In genomic region chr2L:11044678-11045466, dm6 we compare ENCODE assay signal across 1 fruit fly cellular context.
TF ChIP-seq lines count a peak whose summit lies in the region.

No protein-coding gene starts in this region.

TF ChIP-seq in whole organism, embryonic, 481 proteins besides CTCF, POLR2A, EP300 and RAD21 (continued from another document and continues in another):
- TF ChIP-seq CG16813 (GFP tag; IDR thresholded peaks at IDR 0.05; lab: Robert Waterston, UW; ENCODE audit: partially characterized antibody): no peak
- no peak for TF ChIP-seq Bdp1 (GFP tag; optimal IDR thresholded peaks at IDR 0.05; lab: Kevin White, UChicago)
- TF ChIP-seq Doc2 (GFP tag; IDR thresholded peaks at IDR 0.05; lab: Robert Waterston, UW): no peak
- TF ChIP-seq her (GFP tag; optimal IDR thresholded peaks at IDR 0.05; lab: Kevin White, UChicago): no peak
- no peak for TF ChIP-seq ems (GFP tag; optimal IDR thresholded peaks at IDR 0.05; lab: Kevin White, UChicago)
- TF ChIP-seq Hmx (GFP tag; optimal IDR thresholded peaks at IDR 0.05; lab: Kevin White, UChicago): no peak
- peak; percentile 35 for TF ChIP-seq exex (tag; optimal IDR thresholded peaks at IDR 0.05; lab: Kevin White, UChicago)
- no peak for TF ChIP-seq vvl (GFP tag; IDR thresholded peaks at IDR 0.05; lab: Robert Waterston, UW)
- no peak for TF ChIP-seq schlank (tag; optimal IDR thresholded peaks at IDR 0.05; lab: Kevin White, UChicago)
- no peak for TF ChIP-seq CG17829 (tag; optimal IDR thresholded peaks at IDR 0.05; lab: Kevin White, UChicago)
- no peak for TF ChIP-seq CG31224 (GFP tag; IDR thresholded peaks at IDR 0.05; lab: Robert Waterston, UW)
- TF ChIP-seq CG10274 (GFP tag; optimal IDR thresholded peaks at IDR 0.05; lab: Kevin White, UChicago): peak; percentile 23
- peak; percentile 55 for TF ChIP-seq nerfin-1 (tag; optimal IDR thresholded peaks at IDR 0.05; lab: Kevin White, UChicago)
- peak; percentile 10 for TF ChIP-seq maf-S (GFP tag; optimal IDR thresholded peaks at IDR 0.05; lab: Kevin White, UChicago)
- TF ChIP-seq esg (GFP tag; conservative IDR thresholded peaks at IDR 0.05; lab: Robert Waterston, UW): no peak
- no peak for TF ChIP-seq sna (GFP tag; IDR thresholded peaks at IDR 0.05; lab: Robert Waterston, UW; ENCODE audit: partially characterized antibody)
- TF ChIP-seq CG10147 (GFP tag; optimal IDR thresholded peaks at IDR 0.05; lab: Kevin White, UChicago): peak; percentile 45
- TF ChIP-seq lilli (GFP tag; optimal IDR thresholded peaks at IDR 0.05; lab: Kevin White, UChicago): peak; percentile 63
- peak; percentile 18; the same call in 1 of the 3 replicates for TF ChIP-seq otp (GFP tag; IDR thresholded peaks at IDR 0.05; lab: Robert Waterston, UW)
- no peak for TF ChIP-seq CG9215 (GFP tag; IDR thresholded peaks at IDR 0.05; lab: Robert Waterston, UW)
- peak in 1 of 2 experiments; percentile 19 for TF ChIP-seq dpn (GFP tag; optimal IDR thresholded peaks at IDR 0.05; lab: Kevin White, UChicago)
- TF ChIP-seq CG15269 (tag; optimal IDR thresholded peaks at IDR 0.05; lab: Kevin White, UChicago): peak; percentile 36
- TF ChIP-seq NFAT (GFP tag; IDR thresholded peaks at IDR 0.05; lab: Robert Waterston, UW): no peak
- TF ChIP-seq bbx (GFP tag; IDR thresholded peaks at IDR 0.05; lab: Robert Waterston, UW; ENCODE audit: partially characterized antibody): no peak
- no peak for TF ChIP-seq MESR4 (GFP tag; optimal IDR thresholded peaks at IDR 0.05; lab: Kevin White, UChicago)
- peak; percentile 36; the same call in 1 of the 2 replicates for TF ChIP-seq Ptx1 (GFP tag; IDR thresholded peaks at IDR 0.05; lab: Robert Waterston, UW)
- no peak for TF ChIP-seq CG9817 (tag; optimal IDR thresholded peaks at IDR 0.05; lab: Kevin White, UChicago)
- peak; percentile 74 for TF ChIP-seq Aef1 (GFP tag; IDR thresholded peaks at IDR 0.05; lab: Robert Waterston, UW)
- no peak for TF ChIP-seq chn (GFP tag; optimal IDR thresholded peaks at IDR 0.05; lab: Kevin White, UChicago)
- no peak for TF ChIP-seq Dll (GFP tag; IDR thresholded peaks at IDR 0.05; lab: Robert Waterston, UW; ENCODE audit: partially characterized antibody)
- peak; percentile 51 for TF ChIP-seq CG11695 (GFP tag; IDR thresholded peaks at IDR 0.05; lab: Robert Waterston, UW)
- TF ChIP-seq CG6254 (GFP tag; optimal IDR thresholded peaks at IDR 0.05; lab: Kevin White, UChicago): peak; percentile 49
- TF ChIP-seq CG31441 (GFP tag; IDR thresholded peaks at IDR 0.05; lab: Robert Waterston, UW): peak; percentile 58
- TF ChIP-seq Bteb2 (GFP tag; optimal IDR thresholded peaks at IDR 0.05; lab: Kevin White, UChicago): no peak
- peak; percentile 39 for TF ChIP-seq grau (tag; optimal IDR thresholded peaks at IDR 0.05; lab: Kevin White, UChicago)
- no peak for TF ChIP-seq CG2129 (GFP tag; IDR thresholded peaks at IDR 0.05; lab: Robert Waterston, UW; ENCODE audit: partially characterized antibody)
- TF ChIP-seq chm (GFP tag; IDR thresholded peaks at IDR 0.05; lab: Robert Waterston, UW): peak; percentile 74
- peak; percentile 31; the same call in 1 of the 2 replicates for TF ChIP-seq Atf6 (GFP tag; IDR thresholded peaks at IDR 0.05; lab: Robert Waterston, UW)
- peak; percentile 63 for TF ChIP-seq Hey (tag; optimal IDR thresholded peaks at IDR 0.05; lab: Kevin White, UChicago)
- no peak for TF ChIP-seq Dad (GFP tag; optimal IDR thresholded peaks at IDR 0.05; lab: Kevin White, UChicago)
- TF ChIP-seq eyg (GFP tag; optimal IDR thresholded peaks at IDR 0.05; lab: Kevin White, UChicago): no peak
- no peak for TF ChIP-seq Sin3A (optimal IDR thresholded peaks at IDR 0.05; lab: Kevin White, UChicago)
- no peak for TF ChIP-seq Stat92E (GFP tag; optimal IDR thresholded peaks at IDR 0.05; lab: Kevin White, UChicago)
- TF ChIP-seq CG16863 (GFP tag; optimal IDR thresholded peaks at IDR 0.05; lab: Kevin White, UChicago): no peak
- no peak for TF ChIP-seq CG4617 (GFP tag; optimal IDR thresholded peaks at IDR 0.05; lab: Kevin White, UChicago; ENCODE audit: borderline replicate concordance)
- TF ChIP-seq B-H2 (GFP tag; optimal IDR thresholded peaks at IDR 0.05; lab: Kevin White, UChicago): no peak
- TF ChIP-seq CG13287 (GFP tag; IDR thresholded peaks at IDR 0.05; lab: Robert Waterston, UW; ENCODE audit: partially characterized antibody): no peak
- no peak for TF ChIP-seq slp2 (GFP tag; optimal IDR thresholded peaks at IDR 0.05; lab: Kevin White, UChicago)
- TF ChIP-seq rib (GFP tag; IDR thresholded peaks at IDR 0.05; lab: Robert Waterston, UW): no peak
- TF ChIP-seq CG8478 (optimal IDR thresholded peaks at IDR 0.05; lab: Kevin White, UChicago): no peak
- no peak for TF ChIP-seq Gsc (GFP tag; IDR thresholded peaks at IDR 0.05; lab: Robert Waterston, UW)
- TF ChIP-seq pb (GFP tag; optimal IDR thresholded peaks at IDR 0.05; lab: Kevin White, UChicago): no peak
- no peak for TF ChIP-seq vnd (GFP tag; IDR thresholded peaks at IDR 0.05; lab: Robert Waterston, UW; ENCODE audit: partially characterized antibody)
- TF ChIP-seq zf30C (GFP tag; optimal IDR thresholded peaks at IDR 0.05; lab: Kevin White, UChicago): no peak
- TF ChIP-seq Rx (GFP tag; IDR thresholded peaks at IDR 0.05; lab: Robert Waterston, UW): no peak
- no peak for TF ChIP-seq wdn (GFP tag; IDR thresholded peaks at IDR 0.05; lab: Robert Waterston, UW)
- no peak for TF ChIP-seq CG10979 (tag; optimal IDR thresholded peaks at IDR 0.05; lab: Kevin White, UChicago)
- TF ChIP-seq CG9609 (GFP tag; optimal IDR thresholded peaks at IDR 0.05; lab: Kevin White, UChicago): no peak
- TF ChIP-seq CG4360 (GFP tag; IDR thresholded peaks at IDR 0.05; lab: Robert Waterston, UW): peak; percentile 92
- no peak for TF ChIP-seq Sry-β (GFP tag; optimal IDR thresholded peaks at IDR 0.05; lab: Kevin White, UChicago)
- TF ChIP-seq Kr (GFP tag; optimal IDR thresholded peaks at IDR 0.05; lab: Kevin White, UChicago): no peak
- no peak for TF ChIP-seq CG4282 (GFP tag; optimal IDR thresholded peaks at IDR 0.05; lab: Kevin White, UChicago)
- TF ChIP-seq tup (GFP tag; optimal IDR thresholded peaks at IDR 0.05; lab: Kevin White, UChicago): no peak
- TF ChIP-seq CG10959 (GFP tag; IDR thresholded peaks at IDR 0.05; lab: Robert Waterston, UW): no peak
- 0 out of 2 replicates have a peak, but pooled peaks have one; percentile 6 for TF ChIP-seq CG3847 (GFP tag; IDR thresholded peaks at IDR 0.05; lab: Robert Waterston, UW)
- TF ChIP-seq Jarid2 (GFP tag; optimal IDR thresholded peaks at IDR 0.05; lab: Kevin White, UChicago): no peak
- TF ChIP-seq sim (GFP tag; IDR thresholded peaks at IDR 0.05; lab: Robert Waterston, UW): 0 out of 2 replicates have a peak, but pooled peaks have one; percentile 7
- TF ChIP-seq B-H1 (GFP tag; IDR thresholded peaks at IDR 0.05; lab: Robert Waterston, UW): no peak; the same call in 1 of the 3 replicates
- no peak for TF ChIP-seq CG11093 (GFP tag; IDR thresholded peaks at IDR 0.05; lab: Robert Waterston, UW)
- peak; percentile 49 for TF ChIP-seq nom (GFP tag; optimal IDR thresholded peaks at IDR 0.05; lab: Kevin White, UChicago)
- TF ChIP-seq z (GFP tag; IDR thresholded peaks at IDR 0.05; lab: Robert Waterston, UW): no peak
- TF ChIP-seq CG14441 (GFP tag; IDR thresholded peaks at IDR 0.05; lab: Robert Waterston, UW): peak; percentile 49
- TF ChIP-seq nmo (GFP tag; optimal IDR thresholded peaks at IDR 0.05; lab: Kevin White, UChicago): no peak
- TF ChIP-seq CG34422 (GFP tag; IDR thresholded peaks at IDR 0.05; lab: Robert Waterston, UW): no peak
- no peak for TF ChIP-seq CG11398 (GFP tag; optimal IDR thresholded peaks at IDR 0.05; lab: Kevin White, UChicago)
- TF ChIP-seq MBD-R2 (GFP tag; IDR thresholded peaks at IDR 0.05; lab: Robert Waterston, UW): no peak
- peak; percentile 72 for TF ChIP-seq CG2875 (GFP tag; optimal IDR thresholded peaks at IDR 0.05; lab: Kevin White, UChicago)
- TF ChIP-seq ken (GFP tag; IDR thresholded peaks at IDR 0.05; lab: Robert Waterston, UW): no peak
- TF ChIP-seq CG7928 (GFP tag; optimal IDR thresholded peaks at IDR 0.05; lab: Kevin White, UChicago): no peak
- no peak for TF ChIP-seq Hand (GFP tag; optimal IDR thresholded peaks at IDR 0.05; lab: Kevin White, UChicago)
- TF ChIP-seq trh (GFP tag; optimal IDR thresholded peaks at IDR 0.05; lab: Kevin White, UChicago): peak; percentile 35
- peak; percentile 59 for TF ChIP-seq BtbVII (GFP tag; optimal IDR thresholded peaks at IDR 0.05; lab: Kevin White, UChicago)
- no peak for TF ChIP-seq CHES-1-like (GFP tag; optimal IDR thresholded peaks at IDR 0.05; lab: Kevin White, UChicago)
- peak; percentile 19 for TF ChIP-seq CG13775 (GFP tag; optimal IDR thresholded peaks at IDR 0.05; lab: Kevin White, UChicago)
- no peak for TF ChIP-seq abd-A (tag; optimal IDR thresholded peaks at IDR 0.05; lab: Kevin White, UChicago)
- peak; percentile 32 for TF ChIP-seq yki (optimal IDR thresholded peaks at IDR 0.05; lab: Kevin White, UChicago)
- TF ChIP-seq unc-4 (GFP tag; IDR thresholded peaks at IDR 0.05; lab: Robert Waterston, UW; ENCODE audit: partially characterized antibody): no peak
- no peak for TF ChIP-seq CG7745 (tag; optimal IDR thresholded peaks at IDR 0.05; lab: Kevin White, UChicago)
- TF ChIP-seq stwl (tag; optimal IDR thresholded peaks at IDR 0.05; lab: Kevin White, UChicago): no peak
- TF ChIP-seq CG12155 (GFP tag; optimal IDR thresholded peaks at IDR 0.05; lab: Kevin White, UChicago): peak; percentile 31
- TF ChIP-seq jigr1 (GFP tag; IDR thresholded peaks at IDR 0.05; lab: Robert Waterston, UW): 0 out of 3 replicates have a peak, but pooled peaks have one; percentile 7
- TF ChIP-seq E2f1 (GFP tag; IDR thresholded peaks at IDR 0.05; lab: Robert Waterston, UW): no peak
- peak; percentile 0 for TF ChIP-seq Fer2 (tag; optimal IDR thresholded peaks at IDR 0.05; lab: Kevin White, UChicago)
- no peak for TF ChIP-seq nerfin-2 (GFP tag; IDR thresholded peaks at IDR 0.05; lab: Robert Waterston, UW; ENCODE audit: partially characterized antibody)
- no peak for TF ChIP-seq kay (GFP tag; optimal IDR thresholded peaks at IDR 0.05; lab: Kevin White, UChicago)
- TF ChIP-seq CG12071 (GFP tag; optimal IDR thresholded peaks at IDR 0.05; lab: Kevin White, UChicago): peak; percentile 51
- TF ChIP-seq Nf-YA (GFP tag; IDR thresholded peaks at IDR 0.05; lab: Robert Waterston, UW): no peak
- TF ChIP-seq zen (tag; optimal IDR thresholded peaks at IDR 0.05; lab: Kevin White, UChicago): no peak
- peak; percentile 31; the same call in 1 of the 2 replicates for TF ChIP-seq sisA (GFP tag; IDR thresholded peaks at IDR 0.05; lab: Robert Waterston, UW)
- peak; percentile 13 for TF ChIP-seq Dek (tag; optimal IDR thresholded peaks at IDR 0.05; lab: Kevin White, UChicago)
- peak; percentile 56 for TF ChIP-seq mirr (GFP tag; optimal IDR thresholded peaks at IDR 0.05; lab: Kevin White, UChicago)
- TF ChIP-seq CG17802 (tag; optimal IDR thresholded peaks at IDR 0.05; lab: Kevin White, UChicago): no peak
- TF ChIP-seq inv (GFP tag; IDR thresholded peaks at IDR 0.05; lab: Robert Waterston, UW; ENCODE audit: partially characterized antibody): no peak
- no peak for TF ChIP-seq CG11560 (tag; IDR thresholded peaks at IDR 0.05; lab: Robert Waterston, UW)
- TF ChIP-seq CG1603 (tag; optimal IDR thresholded peaks at IDR 0.05; lab: Kevin White, UChicago): peak; percentile 6
- TF ChIP-seq PHDP (tag; optimal IDR thresholded peaks at IDR 0.05; lab: Kevin White, UChicago): peak; percentile 45
- peak; percentile 17 for TF ChIP-seq CG14710 (tag; optimal IDR thresholded peaks at IDR 0.05; lab: Kevin White, UChicago)
- TF ChIP-seq NC2β (GFP tag; optimal IDR thresholded peaks at IDR 0.05; lab: Kevin White, UChicago): no peak
- no peak for TF ChIP-seq Spps (tag; optimal IDR thresholded peaks at IDR 0.05; lab: Kevin White, UChicago)
- no peak for TF ChIP-seq Opbp (GFP tag; IDR thresholded peaks at IDR 0.05; lab: Robert Waterston, UW; ENCODE audit: partially characterized antibody)
- no peak for TF ChIP-seq jing (GFP tag; optimal IDR thresholded peaks at IDR 0.05; lab: Kevin White, UChicago)
- TF ChIP-seq lov (optimal IDR thresholded peaks at IDR 0.05; lab: Kevin White, UChicago): no peak
- TF ChIP-seq lov (GFP tag; IDR thresholded peaks at IDR 0.05; lab: Robert Waterston, UW): no peak
- TF ChIP-seq Hr51 (GFP tag; optimal IDR thresholded peaks at IDR 0.05; lab: Kevin White, UChicago): peak in 1 of 2 experiments; percentile 28
- peak; percentile 52; the same call in 1 of the 2 replicates for TF ChIP-seq Awh (GFP tag; IDR thresholded peaks at IDR 0.05; lab: Robert Waterston, UW)
- TF ChIP-seq gro (GFP tag; optimal IDR thresholded peaks at IDR 0.05; lab: Kevin White, UChicago): no peak
- TF ChIP-seq Drgx (GFP tag; IDR thresholded peaks at IDR 0.05; lab: Robert Waterston, UW): peak; percentile 42
- no peak for TF ChIP-seq D19B (GFP tag; optimal IDR thresholded peaks at IDR 0.05; lab: Kevin White, UChicago)
- peak; percentile 69 for TF ChIP-seq CG17568 (GFP tag; optimal IDR thresholded peaks at IDR 0.05; lab: Kevin White, UChicago)
- no peak for TF ChIP-seq run (tag; optimal IDR thresholded peaks at IDR 0.05; lab: Kevin White, UChicago)
- peak in 1 of 2 experiments; percentile 97 for TF ChIP-seq Hr78 (GFP tag; optimal IDR thresholded peaks at IDR 0.05; lab: Kevin White, UChicago)
- no peak for TF ChIP-seq ato (GFP tag; IDR thresholded peaks at IDR 0.05; lab: Robert Waterston, UW; ENCODE audit: partially characterized antibody)
- no peak for TF ChIP-seq Ets97D (GFP tag; optimal IDR thresholded peaks at IDR 0.05; lab: Kevin White, UChicago)
- TF ChIP-seq cato (GFP tag; optimal IDR thresholded peaks at IDR 0.05; lab: Kevin White, UChicago; ENCODE audit: borderline replicate concordance): no peak
- TF ChIP-seq CG2116 (GFP tag; optimal IDR thresholded peaks at IDR 0.05; lab: Kevin White, UChicago): no peak
- TF ChIP-seq HmgD (GFP tag; optimal IDR thresholded peaks at IDR 0.05; lab: Kevin White, UChicago): no peak
- peak; percentile 87 for TF ChIP-seq CG3163 (GFP tag; optimal IDR thresholded peaks at IDR 0.05; lab: Kevin White, UChicago)
- peak; percentile 76 for TF ChIP-seq CG10543 (GFP tag; optimal IDR thresholded peaks at IDR 0.05; lab: Kevin White, UChicago)
- no peak for TF ChIP-seq danr (GFP tag; IDR thresholded peaks at IDR 0.05; lab: Robert Waterston, UW)
- TF ChIP-seq dmrt11E (tag; optimal IDR thresholded peaks at IDR 0.05; lab: Kevin White, UChicago): peak; percentile 28
- no peak for TF ChIP-seq ap (GFP tag; IDR thresholded peaks at IDR 0.05; lab: Robert Waterston, UW)
- TF ChIP-seq CG6683 (GFP tag; optimal IDR thresholded peaks at IDR 0.05; lab: Kevin White, UChicago): peak; percentile 22
- no peak for TF ChIP-seq bigmax (GFP tag; optimal IDR thresholded peaks at IDR 0.05; lab: Kevin White, UChicago)
- TF ChIP-seq mam (GFP tag; optimal IDR thresholded peaks at IDR 0.05; lab: Kevin White, UChicago): peak; percentile 40
